Worm (Caenorhabditis elegans) whole organism, mixed stage, embryonic: ENCODE data around the gene skr-17.
A peak's percentile ranks its signal among the peaks of the same experiment; 100 is the strongest.

Experiments used
- ces-1 ChIP-seq: fragments of 150-350 bp; optimal IDR thresholded peaks from 2 replicates; lab custom pipeline; 2014; ENCODE audit warnings: missing biosample characterization, missing genetic modification reagents, missing genetic modification characterization
- tbx-8 ChIP-seq: fragments of 200-800 bp; sonication (Bioruptor generic); optimal IDR thresholded peaks from 2 replicates; lab custom pipeline; 2018; ENCODE audit warnings: mild to moderate bottlenecking, missing genetic modification characterization, moderate library complexity, missing compliant biosample characterization
- unc-62 ChIP-seq: fragments of 150-350 bp; optimal IDR thresholded peaks from 2 replicates; lab custom pipeline; 2014; ENCODE audit warnings: missing biosample characterization, missing genetic modification reagents, missing genetic modification characterization

ce11 chrII:7810162-7810868 is 27.0 kb downstream of the skr-17 start:
- TF ChIP-seq ces-1 (GFP tag; lab: Kevin White, UChicago) (peak; percentile 7), tbx-8 (GFP tag; lab: Kevin White, UChicago) (no peak), unc-62 (GFP tag; lab: Kevin White, UChicago) (no peak)
